Fruit fly (Drosophila melanogaster): Measurements from ENCODE around the gene mRpL38.

The mRpL38 gene

DNA sequence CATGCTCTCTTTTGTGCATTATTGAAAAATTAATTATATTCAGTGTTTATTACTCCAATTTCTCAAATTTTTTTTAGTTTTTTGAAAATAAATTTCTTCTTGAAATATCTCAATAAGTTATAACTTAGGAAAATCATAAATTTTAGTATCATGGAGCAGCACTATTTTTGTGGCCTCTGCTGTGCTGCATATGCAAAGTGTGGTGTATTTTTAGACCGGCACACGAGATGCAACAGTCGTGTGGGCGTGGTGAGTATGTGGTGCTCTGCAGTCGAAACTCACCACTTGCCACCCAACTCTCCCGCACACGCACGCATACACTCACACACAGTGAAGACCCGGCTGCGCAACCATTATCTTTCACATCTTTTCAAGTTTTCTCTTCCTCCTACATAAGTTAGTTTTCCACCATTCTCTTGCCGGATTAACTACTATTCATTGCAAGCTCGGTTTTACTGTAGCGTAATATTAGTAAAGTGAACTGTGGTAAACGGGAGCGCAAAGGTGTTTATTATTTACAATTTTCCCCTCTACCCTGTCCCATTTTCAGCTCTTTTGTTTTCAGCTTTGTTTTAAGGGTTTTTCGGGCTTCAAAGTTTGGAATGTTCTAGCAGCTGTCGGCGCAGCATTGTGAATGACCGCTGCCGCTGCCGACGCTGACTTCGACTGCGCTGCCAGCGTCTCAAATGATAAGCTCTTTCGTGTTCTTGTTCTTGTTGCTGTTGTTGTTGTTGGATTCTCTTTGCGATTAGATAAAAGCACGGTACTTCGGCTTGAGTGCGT lies 17.5 kb upstream of the mRpL38 start (continued):
- TF ChIP-seq z (GFP tag; IDR thresholded peaks at IDR 0.05) (no peak), Vsx1 (GFP tag; optimal IDR thresholded peaks at IDR 0.05) (peak; percentile 23), croc (GFP tag; conservative IDR thresholded peaks at IDR 0.05) (no peak), Ada2b (GFP tag; IDR thresholded peaks at IDR 0.05) (peak; percentile 47), CG10543 (GFP tag; optimal IDR thresholded peaks at IDR 0.05) (no peak), CG7372 (GFP tag; IDR thresholded peaks at IDR 0.05) (0 out of 2 replicates have a peak, but pooled peaks have one; percentile 29), Nf-YA (GFP tag; IDR thresholded peaks at IDR 0.05) (peak; percentile 44; the same call in 1 of the 2 replicates), CG10431 (GFP tag; optimal IDR thresholded peaks at IDR 0.05) (no peak), row (GFP tag; IDR thresholded peaks at IDR 0.05) (peak; percentile 17; the same call in 1 of the 3 replicates), ttk (GFP tag; IDR thresholded peaks at IDR 0.05) (peak; percentile 42; the same call in 1 of the 2 replicates), Neu2 (GFP tag; optimal IDR thresholded peaks at IDR 0.05; ENCODE audit: borderline replicate concordance) (no peak), C15 (GFP tag; IDR thresholded peaks at IDR 0.05) (no peak), tap (tag; optimal IDR thresholded peaks at IDR 0.05) (peak; percentile 63), CG2889 (GFP tag; IDR thresholded peaks at IDR 0.05) (no peak), CoRest (tag; optimal IDR thresholded peaks at IDR 0.05) (peak; percentile 61), Stat92E (GFP tag; optimal IDR thresholded peaks at IDR 0.05) (no peak), CG30020 (tag; optimal IDR thresholded peaks at IDR 0.05) (no peak), org-1 (GFP tag; optimal IDR thresholded peaks at IDR 0.05) (peak; percentile 27), Dip2 (GFP tag; IDR thresholded peaks at IDR 0.05) (no peak), CG3065 (GFP tag; optimal IDR thresholded peaks at IDR 0.05) (no peak), toy (GFP tag; IDR thresholded peaks at IDR 0.05) (no peak), CG10274 (GFP tag; optimal IDR thresholded peaks at IDR 0.05) (no peak), CG3163 (GFP tag; optimal IDR thresholded peaks at IDR 0.05) (peak; percentile 30), fu2 (GFP tag; optimal IDR thresholded peaks at IDR 0.05) (no peak), trh (GFP tag; optimal IDR thresholded peaks at IDR 0.05) (peak; percentile 13), scrt (GFP tag; optimal IDR thresholded peaks at IDR 0.05) (peak; percentile 67), otp (GFP tag; IDR thresholded peaks at IDR 0.05) (peak; percentile 59; the same call in 2 of the 3 replicates), CG30403 (GFP tag; optimal IDR thresholded peaks at IDR 0.05) (peak; percentile 63), CG33557 (GFP tag; optimal IDR thresholded peaks at IDR 0.05) (peak; percentile 22), HLH54F (GFP tag; optimal IDR thresholded peaks at IDR 0.05) (no peak), CG1024 (GFP tag; IDR thresholded peaks at IDR 0.05) (peak; percentile 55; the same call in 1 of the 2 replicates), CG6813 (GFP tag; optimal IDR thresholded peaks at IDR 0.05) (peak; percentile 77), kah (GFP tag; optimal IDR thresholded peaks at IDR 0.05) (peak; percentile 49), CG1603 (tag; optimal IDR thresholded peaks at IDR 0.05) (peak; percentile 40), bigmax (GFP tag; optimal IDR thresholded peaks at IDR 0.05) (no peak), ind (GFP tag; optimal IDR thresholded peaks at IDR 0.05) (peak; percentile 46), Fer3 (tag; optimal IDR thresholded peaks at IDR 0.05) (peak; percentile 35), CG8089 (GFP tag; optimal IDR thresholded peaks at IDR 0.05) (peak; percentile 39), pum (GFP tag; optimal IDR thresholded peaks at IDR 0.05) (peak; percentile 46), vnd (GFP tag; IDR thresholded peaks at IDR 0.05; ENCODE audit: partially characterized antibody) (no peak), Pdp1 (GFP tag; optimal IDR thresholded peaks at IDR 0.05) (peak; percentile 34 to 41), Ets97D (GFP tag; optimal IDR thresholded peaks at IDR 0.05) (no peak), HLH3B (GFP tag; IDR thresholded peaks at IDR 0.05) (peak; percentile 49; the same call in 1 of the 2 replicates), so (GFP tag; IDR thresholded peaks at IDR 0.05) (peak; percentile 42; the same call in 1 of the 3 replicates), p53 (GFP tag; optimal IDR thresholded peaks at IDR 0.05) (no peak), CG11696 (GFP tag; IDR thresholded peaks at IDR 0.05) (peak; percentile 94), CG9817 (tag; optimal IDR thresholded peaks at IDR 0.05) (no peak), CG12769 (tag; optimal IDR thresholded peaks at IDR 0.05) (peak; percentile 0), CG17328 (GFP tag; IDR thresholded peaks at IDR 0.05) (peak; percentile 79)

Measured in whole organism, embryonic.